Fruit fly (Drosophila melanogaster): ENCODE data around the gene milt.

- TF ChIP-seq dl (GFP tag; optimal IDR thresholded peaks at IDR 0.05; ENCODE audit: insufficient read depth in 1 of 2, partially characterized antibody in 2 of 2) (no peak), pan (optimal IDR thresholded peaks at IDR 0.05) (no peak), Abd-B (GFP tag; optimal IDR thresholded peaks at IDR 0.05) (no peak), OdsH (GFP tag; optimal IDR thresholded peaks at IDR 0.05) (no peak)
Measured at dm6 chr2L:7060751-7061150, 23.1 kb downstream of the milt start, which contains the start of gene Mst27D.

Data from whole organism, wandering third instar larva.